Worm (Caenorhabditis elegans) whole organism, L4 larva: ENCODE measurements around the gene sams-5.

ENCODE experiments used
- D1046.2 ChIP-seq: fragments of 200-800 bp; sonication (Bioruptor generic); IDR thresholded peaks from 2 replicates; pipeline ENCODE4 v1.3.6; 2022; ENCODE audit warnings: missing genetic modification characterization, missing compliant biosample characterization
- F37D6.2 ChIP-seq: sonication (generic microtip); optimal IDR thresholded peaks from 2 replicates; lab custom pipeline; 2016; ENCODE audit warnings: mild to moderate bottlenecking, missing genetic modification characterization, missing compliant biosample characterization
- R02D3.7 ChIP-seq: fragments of 150-350 bp; sonication (generic microtip); optimal IDR thresholded peaks from 3 replicates; lab custom pipeline; 2014; ENCODE audit warnings: missing biosample characterization, missing genetic modification characterization
- T20F7.1 ChIP-seq: fragments of 200-800 bp; sonication (Bioruptor generic); optimal IDR thresholded peaks from 2 replicates; lab custom pipeline; 2018; ENCODE audit warnings: mild to moderate bottlenecking, missing genetic modification characterization, missing compliant biosample characterization
- Y105C5A.15 ChIP-seq: fragments of 200-800 bp; sonication (Bioruptor generic); IDR thresholded peaks from 2 replicates; pipeline ENCODE4 v1.3.6; 2022; ENCODE audit warnings: missing genetic modification characterization, missing compliant biosample characterization
- Y75B8A.6 ChIP-seq: fragments of 200-800 bp; sonication (Bioruptor generic); IDR thresholded peaks from 2 replicates; pipeline ENCODE4 v1.3.6; 2022; ENCODE audit warnings: missing genetic modification reagents, missing genetic modification characterization, missing compliant biosample characterization
- ZK337.2 ChIP-seq: fragments of 200-800 bp; sonication (Bioruptor generic); IDR thresholded peaks from 2 replicates; pipeline ENCODE4 v1.3.6; 2022; ENCODE audit warnings: missing genetic modification reagents, missing genetic modification characterization, missing compliant biosample characterization
- ZK546.5 ChIP-seq, 2 experiments: sonication (generic microtip); optimal IDR thresholded peaks; 2 replicates each; lab custom pipeline; 2017; ENCODE audit warnings: missing biosample characterization in 2 of 2, missing genetic modification characterization in 2 of 2
- aha-1 ChIP-seq: fragments of 150-350 bp; peaks from one replicate; lab custom pipeline; 2014; ENCODE audit warnings: missing biosample characterization, missing genetic modification characterization
- aly-2 ChIP-seq: sonication (generic microtip); optimal IDR thresholded peaks from 2 replicates; lab custom pipeline; 2018; ENCODE audit warnings: missing biosample characterization, missing genetic modification characterization
- ceh-28 ChIP-seq: fragments of 150-350 bp; optimal IDR thresholded peaks from 2 replicates; lab custom pipeline; 2014; ENCODE audit warnings: missing biosample characterization, missing genetic modification reagents, missing genetic modification characterization
- ceh-32 ChIP-seq: sonication (generic microtip); optimal IDR thresholded peaks from 2 replicates; lab custom pipeline; 2016; ENCODE audit warnings: mild to moderate bottlenecking, missing genetic modification characterization, missing compliant biosample characterization; ENCODE audit not compliant: poor library complexity
- ceh-62 ChIP-seq: sonication (generic microtip); optimal IDR thresholded peaks from 2 replicates; lab custom pipeline; 2017; ENCODE audit warnings: missing biosample characterization, missing genetic modification characterization
- cey-2 ChIP-seq: sonication (generic microtip); optimal IDR thresholded peaks from 3 replicates; lab custom pipeline; 2017; ENCODE audit warnings: missing genetic modification characterization, mild to moderate bottlenecking, missing compliant biosample characterization, antibody characterized with exemption, borderline replicate concordance; ENCODE audit not compliant: insufficient read depth
- dmd-6 ChIP-seq: fragments of 200-800 bp; sonication (Bioruptor generic); IDR thresholded peaks from 2 replicates; pipeline ENCODE4 v1.3.6; 2022; ENCODE audit warnings: missing genetic modification reagents, missing genetic modification characterization, missing compliant biosample characterization
- dmd-8 ChIP-seq: fragments of 200-800 bp; sonication (Bioruptor generic); IDR thresholded peaks from 2 replicates; pipeline ENCODE4 v1.3.6; 2022; ENCODE audit warnings: missing genetic modification characterization, missing compliant biosample characterization
- dmd-9 ChIP-seq: fragments of 200-800 bp; sonication (Bioruptor generic); IDR thresholded peaks from 2 replicates; pipeline ENCODE4 v1.3.6; 2022; ENCODE audit warnings: missing genetic modification reagents, missing genetic modification characterization, missing compliant biosample characterization
- dve-1 ChIP-seq: sonication (generic microtip); optimal IDR thresholded peaks from 2 replicates; lab custom pipeline; 2017; ENCODE audit warnings: antibody characterized with exemption, mild to moderate bottlenecking, missing genetic modification characterization, missing compliant biosample characterization; ENCODE audit not compliant: insufficient read depth
- fkh-10 ChIP-seq: fragments of 150-350 bp; optimal IDR thresholded peaks from 2 replicates; lab custom pipeline; 2014; ENCODE audit warnings: missing biosample characterization, missing genetic modification reagents, missing genetic modification characterization
- hif-1 ChIP-seq, 2 experiments: sonication (generic microtip); optimal IDR thresholded peaks; 2 replicates each; lab custom pipeline; 2016 to 2017; ENCODE audit warnings: missing compliant biosample characterization in 2 of 2, missing genetic modification characterization in 2 of 2, missing genetic modification reagents in 2 of 2, missing genotype in 2 of 2, mild to moderate bottlenecking in 1 of 2
- hmg-1.1 ChIP-seq: fragments of 200-800 bp; sonication (Bioruptor generic); IDR thresholded peaks from 2 replicates; pipeline ENCODE4 v1.3.6; 2022; ENCODE audit warnings: missing genetic modification reagents, missing genetic modification characterization, missing compliant biosample characterization
- jun-1 ChIP-seq: fragments of 150-350 bp; optimal IDR thresholded peaks from 2 replicates; lab custom pipeline; 2014; ENCODE audit warnings: missing biosample characterization, missing genetic modification reagents, missing genetic modification characterization
- lim-7 ChIP-seq: fragments of 200-800 bp; sonication (Bioruptor generic); IDR thresholded peaks from 2 replicates; pipeline ENCODE4 v1.3.6; 2022; ENCODE audit warnings: missing genetic modification characterization, missing compliant biosample characterization
- lin-15B ChIP-seq: fragments of 150-350 bp; sonication (generic microtip); optimal IDR thresholded peaks from 3 replicates; lab custom pipeline; 2014; ENCODE audit warnings: missing biosample characterization, missing genetic modification characterization
- lin-38 ChIP-seq: fragments of 200-800 bp; sonication (Bioruptor generic); IDR thresholded peaks from 2 replicates; pipeline ENCODE4 v1.3.6; 2022; ENCODE audit warnings: missing genetic modification reagents, missing genetic modification characterization, missing compliant biosample characterization
- lin-39 ChIP-seq: fragments of 150-350 bp; optimal IDR thresholded peaks from 2 replicates; lab custom pipeline; 2014; ENCODE audit warnings: missing biosample characterization, missing genetic modification reagents, missing genetic modification characterization
- madf-5 ChIP-seq, 2 experiments: fragments of 200-800 bp; sonication (Bioruptor generic); IDR thresholded peaks; 2 replicates each; pipeline ENCODE4 v1.3.6; 2022; ENCODE audit warnings: missing compliant biosample characterization in 2 of 2, missing genetic modification characterization in 2 of 2
- madf-9 ChIP-seq: fragments of 200-800 bp; sonication (Bioruptor generic); conservative IDR thresholded peaks from 2 replicates; pipeline ENCODE4 v1.3.6; 2022; ENCODE audit warnings: missing genetic modification reagents, missing genetic modification characterization, missing compliant biosample characterization
- mdt-29 ChIP-seq: fragments of 200-800 bp; sonication (Bioruptor generic); IDR thresholded peaks from 2 replicates; pipeline ENCODE4 v1.3.6; 2022; ENCODE audit warnings: missing genetic modification reagents, missing genetic modification characterization, missing compliant biosample characterization
- mxl-2 ChIP-seq: fragments of 200-800 bp; sonication (Bioruptor generic); conservative IDR thresholded peaks from 2 replicates; pipeline ENCODE4 v1.3.6; 2022; ENCODE audit warnings: missing genetic modification reagents, missing genetic modification characterization, missing compliant biosample characterization
- nhr-237 ChIP-seq: sonication (generic microtip); optimal IDR thresholded peaks from 2 replicates; lab custom pipeline; 2017; ENCODE audit warnings: missing biosample characterization, missing genetic modification characterization
- nhr-25 ChIP-seq: sonication (generic microtip); optimal IDR thresholded peaks from 2 replicates; lab custom pipeline; 2017; ENCODE audit warnings: missing genetic modification characterization, mild to moderate bottlenecking, missing compliant biosample characterization, antibody characterized with exemption, moderate library complexity, borderline replicate concordance; ENCODE audit not compliant: insufficient read depth
- nhr-41 ChIP-seq: fragments of 200-800 bp; sonication (Bioruptor generic); IDR thresholded peaks from 2 replicates; pipeline ENCODE4 v1.3.6; 2022; ENCODE audit warnings: missing genetic modification reagents, missing genetic modification characterization, missing compliant biosample characterization
- nhr-42 ChIP-seq: fragments of 200-800 bp; sonication (Bioruptor generic); IDR thresholded peaks from 2 replicates; pipeline ENCODE4 v1.3.6; 2022; ENCODE audit warnings: missing genetic modification characterization, missing compliant biosample characterization
- nhr-76 ChIP-seq: fragments of 150-350 bp; optimal IDR thresholded peaks from 2 replicates; lab custom pipeline; 2014; ENCODE audit warnings: missing biosample characterization, missing genetic modification characterization
- nhr-77 ChIP-seq: fragments of 150-350 bp; optimal IDR thresholded peaks from 2 replicates; lab custom pipeline; 2014; ENCODE audit warnings: missing biosample characterization, missing genetic modification characterization
- pha-4 ChIP-seq, 2 experiments: fragments of 150-350 bp in 1 of 2; fragments of 200-800 bp in 1 of 2; sonication (Bioruptor generic) in 1 of 2; IDR thresholded peaks in 1 of 2; optimal IDR thresholded peaks in 1 of 2; 2 replicates each; pipeline versions ENCODE4 v1.3.6 to Lab custom; 2014 to 2022; ENCODE audit warnings: missing genetic modification characterization in 2 of 2, missing genetic modification reagents in 2 of 2, missing biosample characterization in 1 of 2, missing compliant biosample characterization in 1 of 2
- pqm-1 ChIP-seq: sonication (generic microtip); optimal IDR thresholded peaks from 2 replicates; lab custom pipeline; 2017; ENCODE audit warnings: missing biosample characterization, missing genetic modification characterization
- set-16 ChIP-seq: fragments of 200-800 bp; sonication (Bioruptor generic); IDR thresholded peaks from 2 replicates; pipeline ENCODE4 v1.3.6; 2022; ENCODE audit warnings: missing genetic modification reagents, missing genetic modification characterization, missing compliant biosample characterization
- skn-1 ChIP-seq: fragments of 150-350 bp; optimal IDR thresholded peaks from 2 replicates; lab custom pipeline; 2014; ENCODE audit warnings: missing biosample characterization, missing genetic modification characterization
- snpc-1.2 ChIP-seq: fragments of 200-800 bp; sonication (Bioruptor generic); IDR thresholded peaks from 2 replicates; pipeline ENCODE4 v1.3.6; 2022; ENCODE audit warnings: missing genetic modification reagents, missing genetic modification characterization, missing compliant biosample characterization
- spr-1 ChIP-seq: sonication (generic microtip); optimal IDR thresholded peaks from 2 replicates; lab custom pipeline; 2016; ENCODE audit warnings: mild to moderate bottlenecking, missing genetic modification characterization, missing compliant biosample characterization
- unc-130 ChIP-seq: sonication (generic microtip); optimal IDR thresholded peaks from 2 replicates; lab custom pipeline; 2016; ENCODE audit warnings: missing genetic modification reagents, missing genetic modification characterization, missing compliant biosample characterization
- vab-7 ChIP-seq: fragments of 200-800 bp; sonication (Bioruptor generic); IDR thresholded peaks from 2 replicates; pipeline ENCODE4 v1.3.6; 2022; ENCODE audit warnings: missing genetic modification reagents, missing genetic modification characterization, missing compliant biosample characterization
- zag-1 ChIP-seq: fragments of 150-350 bp; optimal IDR thresholded peaks from 2 replicates; lab custom pipeline; 2014; ENCODE audit warnings: missing biosample characterization, missing genetic modification characterization
- zfp-3 ChIP-seq: fragments of 200-800 bp; sonication (Bioruptor generic); conservative IDR thresholded peaks from 2 replicates; pipeline ENCODE4 v1.3.6; 2022; ENCODE audit warnings: missing genetic modification reagents, missing genetic modification characterization, missing compliant biosample characterization
- zip-11 ChIP-seq: fragments of 200-800 bp; sonication (Bioruptor generic); IDR thresholded peaks from 2 replicates; pipeline ENCODE4 v1.3.6; 2022; ENCODE audit warnings: missing genetic modification characterization, missing compliant biosample characterization
- ztf-11 ChIP-seq: fragments of 150-350 bp; optimal IDR thresholded peaks from 2 replicates; lab custom pipeline; 2014; ENCODE audit warnings: missing biosample characterization, missing genetic modification characterization
- ztf-7 ChIP-seq: fragments of 150-350 bp; optimal IDR thresholded peaks from 2 replicates; lab custom pipeline; 2014; ENCODE audit warnings: missing biosample characterization, missing genetic modification characterization

The sams-5 gene

ce11 chrIV:6323654-6324224 is 44.4 kb upstream of the sams-5 start, which contains the start of gene sqd-1 (continued):
- TF ChIP-seq ZK546.5 (tag; optimal IDR thresholded peaks at IDR 0.05; lab: Kevin White, UChicago) (peak; percentile 100), ZK337.2 (GFP tag; lab: Robert Waterston, UW) (0 out of 2 replicates have a peak, but pooled peaks have one; percentile 49), cey-2 (tag; lab: Kevin White, UChicago) (no peak), lin-15B (peak; percentile 56), lim-7 (GFP tag; lab: Robert Waterston, UW) (peak; percentile 74), pqm-1 (no peak), R02D3.7 (tag; lab: Kevin White, UChicago) (peak; percentile 46), pha-4 (GFP tag; IDR thresholded peaks at IDR 0.05; lab: Robert Waterston, UW) (peak; percentile 92), pha-4 (tag; optimal IDR thresholded peaks at IDR 0.05; lab: Kevin White, UChicago) (no peak), nhr-77 (tag; lab: Kevin White, UChicago) (peak; percentile 81), snpc-1.2 (GFP tag; lab: Robert Waterston, UW) (peak; percentile 96), zfp-3 (peak; percentile 90), nhr-237 (no peak), dmd-6 (GFP tag; lab: Robert Waterston, UW) (peak; percentile 96), vab-7 (GFP tag; lab: Robert Waterston, UW) (peak; percentile 90), aha-1 (tag; lab: Kevin White, UChicago) (peak; percentile 100), madf-5 (GFP tag; IDR thresholded peaks at IDR 0.05; lab: Robert Waterston, UW) (0 out of 4 replicates have a peak, but pooled peaks of 1 of the 2 experiments have one; percentile 14), aly-2 (tag; lab: Kevin White, UChicago) (no peak), skn-1 (no peak), lin-39 (tag; lab: Kevin White, UChicago) (no peak), D1046.2 (GFP tag; lab: Robert Waterston, UW) (peak; percentile 68; the same call in 1 of the 2 replicates), spr-1 (tag; lab: Kevin White, UChicago) (peak; percentile 92), unc-130 (GFP tag; lab: Kevin White, UChicago) (peak; percentile 86), dmd-8 (GFP tag; lab: Robert Waterston, UW) (peak; percentile 53; the same call in 1 of the 2 replicates), ceh-32 (tag; lab: Kevin White, UChicago) (peak; percentile 79), nhr-41 (GFP tag; lab: Robert Waterston, UW) (peak; percentile 48; the same call in 1 of the 2 replicates), dve-1 (peak; percentile 99), T20F7.1 (peak; percentile 86), zip-11 (no peak), nhr-76 (peak; percentile 31), Y75B8A.6 (GFP tag; lab: Robert Waterston, UW) (peak; percentile 88), F37D6.2 (tag; lab: Kevin White, UChicago) (peak; percentile 89), lin-38 (GFP tag; lab: Robert Waterston, UW) (peak; percentile 92), set-16 (peak; percentile 78), madf-9 (GFP tag; lab: Robert Waterston, UW) (peak; percentile 92), nhr-42 (GFP tag; lab: Robert Waterston, UW) (peak; percentile 94), fkh-10 (GFP tag; lab: Kevin White, UChicago) (peak; percentile 80), ceh-28 (tag; lab: Kevin White, UChicago) (no peak), mdt-29 (GFP tag; lab: Robert Waterston, UW) (peak; percentile 93), ceh-62 (tag; lab: Kevin White, UChicago) (no peak), zag-1 (tag; lab: Kevin White, UChicago) (peak; percentile 0), ztf-11 (tag; lab: Kevin White, UChicago) (peak; percentile 7), dmd-9 (peak; percentile 95), jun-1 (peak; percentile 88), hif-1 (tag; optimal IDR thresholded peaks at IDR 0.05; lab: Kevin White, UChicago) (peak; percentile 35 to 94), mxl-2 (GFP tag; lab: Robert Waterston, UW) (no peak), nhr-25 (tag; lab: Kevin White, UChicago) (peak; percentile 84), ztf-7 (peak; percentile 87), Y105C5A.15 (GFP tag; lab: Robert Waterston, UW) (0 out of 2 replicates have a peak, but pooled peaks have one; percentile 64), hmg-1.1 (peak; percentile 96)
